Worm (Caenorhabditis elegans): ENCODE results near the gene C05E4.15.
A peak's percentile ranks its signal among the peaks of the same experiment; 100 is the strongest.

- no peak for TF ChIP-seq unc-62 (GFP tag; optimal IDR thresholded peaks at IDR 0.05)
- TF ChIP-seq nhr-76 (tag; optimal IDR thresholded peaks at IDR 0.05): peak; percentile 20
- no peak for TF ChIP-seq fkh-2 (tag; optimal IDR thresholded peaks at IDR 0.05)
- no peak for TF ChIP-seq ztf-11 (tag; optimal IDR thresholded peaks at IDR 0.05)
- TF ChIP-seq ceh-28 (tag; optimal IDR thresholded peaks at IDR 0.05): peak; percentile 72
- peak; percentile 35 for TF ChIP-seq skn-1 (tag; optimal IDR thresholded peaks at IDR 0.05)
- TF ChIP-seq nhr-11 (tag; optimal IDR thresholded peaks at IDR 0.05): no peak
- TF ChIP-seq mdl-1 (tag; optimal IDR thresholded peaks at IDR 0.05): no peak
- TF ChIP-seq lin-39 (tag; optimal IDR thresholded peaks at IDR 0.05): peak; percentile 83
- no peak for TF ChIP-seq sea-2 (GFP tag; optimal IDR thresholded peaks at IDR 0.05)
- peak; percentile 76 for TF ChIP-seq nhr-77 (tag; optimal IDR thresholded peaks at IDR 0.05)
- no peak for TF ChIP-seq tbx-2 (tag; optimal IDR thresholded peaks at IDR 0.05)
- peak; percentile 64 for TF ChIP-seq hmg-11 (tag; optimal IDR thresholded peaks at IDR 0.05)
- peak; percentile 73 for TF ChIP-seq snpc-4 (tag; optimal IDR thresholded peaks at IDR 0.05)
These were observed 12.1 kb upstream of the C05E4.15 start, which contains the start of gene sti-1 for ce11 chrV:773256-773655.
